Worm (Caenorhabditis elegans) whole organism, L4/young adult: ENCODE results near the gene srj-49.

ENCODE experiments used
- W03F9.2 ChIP-seq: fragments of 150-350 bp; optimal IDR thresholded peaks from 2 replicates; lab custom pipeline; 2014; ENCODE audit warnings: missing biosample characterization, missing genetic modification characterization
- dao-5 ChIP-seq: sonication (generic microtip); optimal IDR thresholded peaks from 2 replicates; lab custom pipeline; 2016; ENCODE audit warnings: missing genotype, missing genetic modification characterization, moderate library complexity, missing compliant biosample characterization
- him-1 ChIP-seq: sonication (generic microtip); optimal IDR thresholded peaks from 2 replicates; lab custom pipeline; 2016; ENCODE audit warnings: missing genotype, missing genetic modification reagents, missing genetic modification characterization, missing compliant biosample characterization

DNA sequence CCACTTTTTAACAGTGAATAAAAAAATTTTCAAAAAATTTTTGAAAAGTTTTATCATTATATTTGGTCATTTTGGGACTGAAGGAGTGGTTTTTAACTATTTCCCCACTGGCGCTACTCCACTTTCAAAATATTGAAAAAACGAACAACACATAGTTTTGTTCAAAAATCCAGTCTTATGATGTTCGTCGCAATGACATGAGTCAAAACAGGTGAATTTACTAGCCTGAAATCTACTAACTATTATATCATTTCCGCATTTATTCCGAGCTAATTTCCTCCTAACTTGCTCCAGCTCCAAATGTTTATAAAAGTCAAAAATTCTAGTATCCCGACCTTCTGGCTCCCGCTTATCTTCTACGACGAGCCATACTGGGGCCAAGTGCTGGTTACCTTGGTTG is 36.3 kb upstream of the srj-49 start, which contains the start of gene sre-24:
- TF ChIP-seq dao-5 (tag; lab: Kevin White, UChicago) = no peak
- TF ChIP-seq him-1 (tag; lab: Kevin White, UChicago) = no peak
- TF ChIP-seq W03F9.2 (tag; lab: Kevin White, UChicago) = no peak
